Worm (Caenorhabditis elegans) whole organism, mixed stage, embryonic: ENCODE data around the gene ZK856.7.

Source experiments
- M03D4.4 ChIP-seq: sonication (generic microtip); optimal IDR thresholded peaks from 2 replicates; lab custom pipeline; 2017; ENCODE audit warnings: mild to moderate bottlenecking, missing genetic modification characterization, missing compliant biosample characterization
- bed-3 ChIP-seq: fragments of 200-800 bp; sonication (Bioruptor generic); optimal IDR thresholded peaks from 3 replicates; lab custom pipeline; 2018; ENCODE audit warnings: mild to moderate bottlenecking, missing genetic modification characterization, moderate library complexity, missing compliant biosample characterization
- blmp-1 ChIP-seq: fragments of 150-350 bp; optimal IDR thresholded peaks from 2 replicates; lab custom pipeline; 2014; ENCODE audit warnings: missing biosample characterization, missing genetic modification characterization
- ceh-39 ChIP-seq: fragments of 150-350 bp; optimal IDR thresholded peaks from 2 replicates; lab custom pipeline; 2014; ENCODE audit warnings: missing biosample characterization, missing genetic modification characterization
- ceh-43 ChIP-seq: fragments of 200-800 bp; sonication (Bioruptor generic); optimal IDR thresholded peaks from 2 replicates; lab custom pipeline; 2018; ENCODE audit warnings: mild to moderate bottlenecking, missing genetic modification characterization, moderate library complexity, missing compliant biosample characterization
- ceh-83 ChIP-seq: fragments of 200-800 bp; sonication (Bioruptor generic); optimal IDR thresholded peaks from 2 replicates; lab custom pipeline; 2018; ENCODE audit warnings: mild to moderate bottlenecking, missing genetic modification characterization, missing compliant biosample characterization
- cnd-1 ChIP-seq: fragments of 200-800 bp; sonication (Bioruptor generic); optimal IDR thresholded peaks from 2 replicates; lab custom pipeline; 2018; ENCODE audit warnings: mild to moderate bottlenecking, missing genetic modification characterization, missing compliant biosample characterization
- drap-1 ChIP-seq: fragments of 200-800 bp; sonication (Bioruptor generic); optimal IDR thresholded peaks from 3 replicates; lab custom pipeline; 2018; ENCODE audit warnings: mild to moderate bottlenecking, missing genetic modification characterization, missing compliant biosample characterization
- elt-1 ChIP-seq: sonication (generic microtip); optimal IDR thresholded peaks from 2 replicates; lab custom pipeline; 2017; ENCODE audit warnings: missing genetic modification characterization, mild to moderate bottlenecking, missing compliant biosample characterization, antibody characterized with exemption, moderate library complexity, borderline replicate concordance; ENCODE audit not compliant: insufficient read depth
- elt-3 ChIP-seq: fragments of 150-350 bp; optimal IDR thresholded peaks from 2 replicates; lab custom pipeline; 2014; ENCODE audit warnings: missing biosample characterization, missing genetic modification characterization
- flh-1 ChIP-seq: fragments of 200-800 bp; sonication (Bioruptor generic); optimal IDR thresholded peaks from 2 replicates; lab custom pipeline; 2018; ENCODE audit warnings: mild to moderate bottlenecking, missing genetic modification characterization, moderate library complexity, missing compliant biosample characterization
- ham-2 ChIP-seq: fragments of 200-800 bp; sonication (Bioruptor generic); optimal IDR thresholded peaks from 2 replicates; lab custom pipeline; 2018; ENCODE audit warnings: mild to moderate bottlenecking, missing genetic modification characterization, missing compliant biosample characterization
- hlh-1 ChIP-seq: fragments of 150-350 bp; optimal IDR thresholded peaks from 2 replicates; lab custom pipeline; 2014; ENCODE audit warnings: missing biosample characterization, missing genetic modification reagents, missing genetic modification characterization
- lin-13 ChIP-seq: fragments of 150-350 bp; optimal IDR thresholded peaks from 2 replicates; lab custom pipeline; 2014; ENCODE audit warnings: missing biosample characterization, missing genetic modification characterization
- lsy-2 ChIP-seq: fragments of 150-350 bp; optimal IDR thresholded peaks from 2 replicates; lab custom pipeline; 2014; ENCODE audit warnings: missing biosample characterization, missing genetic modification characterization
- mab-5 ChIP-seq: fragments of 150-350 bp; optimal IDR thresholded peaks from 2 replicates; lab custom pipeline; 2014; ENCODE audit warnings: missing biosample characterization, missing genetic modification characterization
- mep-1 ChIP-seq: fragments of 150-350 bp; optimal IDR thresholded peaks from 2 replicates; lab custom pipeline; 2017; ENCODE audit warnings: missing biosample characterization, missing genetic modification reagents, missing genetic modification characterization, inconsistent platforms
- mls-2 ChIP-seq: sonication (generic microtip); optimal IDR thresholded peaks from 2 replicates; lab custom pipeline; 2016; ENCODE audit warnings: mild to moderate bottlenecking, missing genetic modification characterization, moderate library complexity, missing compliant biosample characterization
- nhr-12 ChIP-seq: fragments of 150-350 bp; optimal IDR thresholded peaks from 2 replicates; lab custom pipeline; 2014; ENCODE audit warnings: missing biosample characterization, missing genetic modification characterization
- nhr-2 ChIP-seq: fragments of 150-350 bp; optimal IDR thresholded peaks from 2 replicates; lab custom pipeline; 2014; ENCODE audit warnings: missing biosample characterization, missing genetic modification characterization
- nhr-76 ChIP-seq: sonication (generic microtip); optimal IDR thresholded peaks from 2 replicates; lab custom pipeline; 2017; ENCODE audit warnings: missing biosample characterization, missing genetic modification characterization
- pha-4 ChIP-seq: fragments of 150-350 bp; optimal IDR thresholded peaks from 2 replicates; lab custom pipeline; 2018; ENCODE audit warnings: missing biosample characterization, missing genetic modification reagents, missing genetic modification characterization
- sem-2 ChIP-seq: fragments of 200-800 bp; sonication (Bioruptor generic); optimal IDR thresholded peaks from 2 replicates; lab custom pipeline; 2018; ENCODE audit warnings: mild to moderate bottlenecking, missing genetic modification characterization, missing compliant biosample characterization
- sptf-1 ChIP-seq: sonication (generic microtip); optimal IDR thresholded peaks from 2 replicates; lab custom pipeline; 2017; ENCODE audit warnings: mild to moderate bottlenecking, missing genetic modification characterization, moderate library complexity, missing compliant biosample characterization
- tbx-8 ChIP-seq: fragments of 200-800 bp; sonication (Bioruptor generic); optimal IDR thresholded peaks from 2 replicates; lab custom pipeline; 2018; ENCODE audit warnings: mild to moderate bottlenecking, missing genetic modification characterization, moderate library complexity, missing compliant biosample characterization
- unc-120 ChIP-seq: sonication (generic microtip); optimal IDR thresholded peaks from 2 replicates; lab custom pipeline; 2017; ENCODE audit warnings: missing genetic modification characterization, missing compliant biosample characterization; ENCODE audit not compliant: poor library complexity, severe bottlenecking
- unc-39 ChIP-seq: fragments of 150-350 bp; optimal IDR thresholded peaks from 2 replicates; lab custom pipeline; 2014; ENCODE audit warnings: missing biosample characterization, missing genetic modification characterization
- unc-62 ChIP-seq: fragments of 150-350 bp; optimal IDR thresholded peaks from 2 replicates; lab custom pipeline; 2014; ENCODE audit warnings: missing biosample characterization, missing genetic modification reagents, missing genetic modification characterization
- zip-8 ChIP-seq: fragments of 150-350 bp; optimal IDR thresholded peaks from 2 replicates; lab custom pipeline; 2014; ENCODE audit warnings: missing biosample characterization, missing genetic modification characterization
- ztf-11 ChIP-seq: fragments of 150-350 bp; optimal IDR thresholded peaks from 2 replicates; lab custom pipeline; 2014; ENCODE audit warnings: missing biosample characterization, missing genetic modification characterization

The ZK856.7 gene

ce11 chrV:10190081-10190556, 11.8 kb upstream of the ZK856.7 start, which contains the start of gene ZK856.5:
ZK856.5 (minus strand) TSS chrV:10190131.
- no peak for TF ChIP-seq cnd-1 (tag; lab: Kevin White, UChicago)
- no peak for TF ChIP-seq sem-2 (GFP tag; lab: Kevin White, UChicago)
- TF ChIP-seq unc-62 (GFP tag; lab: Kevin White, UChicago) = no peak
- no peak for TF ChIP-seq drap-1 (GFP tag; lab: Kevin White, UChicago)
- no peak for TF ChIP-seq elt-1 (tag; lab: Kevin White, UChicago)
- TF ChIP-seq zip-8 (tag; lab: Kevin White, UChicago) = no peak
- no peak for TF ChIP-seq M03D4.4
- TF ChIP-seq ceh-83 (GFP tag; lab: Kevin White, UChicago) = no peak
- TF ChIP-seq ztf-11 (tag; lab: Kevin White, UChicago) = no peak
- no peak for TF ChIP-seq tbx-8 (GFP tag; lab: Kevin White, UChicago)
- TF ChIP-seq hlh-1 (tag; lab: Kevin White, UChicago) = no peak
- no peak for TF ChIP-seq unc-120 (tag; lab: Kevin White, UChicago)
- no peak for TF ChIP-seq bed-3 (GFP tag; lab: Kevin White, UChicago)
- TF ChIP-seq blmp-1 (tag; lab: Kevin White, UChicago) = no peak
- TF ChIP-seq mls-2 = no peak
- TF ChIP-seq ceh-43 (GFP tag; lab: Kevin White, UChicago) = no peak
- no peak for TF ChIP-seq pha-4 (tag; lab: Kevin White, UChicago)
- no peak for TF ChIP-seq sptf-1 (tag; lab: Kevin White, UChicago)
- TF ChIP-seq mep-1 (tag; lab: Kevin White, UChicago) = no peak
- TF ChIP-seq lin-13 (tag; lab: Kevin White, UChicago) = no peak

DNA sequence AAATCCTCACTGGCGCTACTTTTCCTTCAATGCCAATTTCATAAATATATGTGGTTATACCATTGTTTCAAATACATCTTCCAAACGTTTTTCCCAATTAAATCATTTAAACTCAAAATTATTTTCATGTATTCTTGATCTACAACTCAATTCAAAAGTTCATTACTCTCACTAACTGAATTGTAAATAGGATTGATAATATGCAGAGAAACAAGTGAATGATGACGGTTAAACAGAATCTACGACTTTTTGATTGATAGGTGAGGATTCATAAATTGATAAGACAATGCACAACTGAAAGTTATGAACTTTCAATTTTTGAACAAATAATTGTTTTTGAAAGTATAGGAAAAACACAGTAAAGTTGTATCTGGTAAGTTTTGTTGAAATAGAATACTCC, 10.7 kb upstream of the ZK856.7 start:
- TF ChIP-seq sem-2 (GFP tag; lab: Kevin White, UChicago) (no peak), lin-13 (tag; lab: Kevin White, UChicago) (no peak), mep-1 (tag; lab: Kevin White, UChicago) (no peak), elt-1 (tag; lab: Kevin White, UChicago) (no peak), elt-3 (tag; lab: Kevin White, UChicago) (no peak), bed-3 (GFP tag; lab: Kevin White, UChicago) (no peak)

ce11 chrV:10198386-10198785, 3.5 kb upstream of the ZK856.7 start, which contains the start of gene ZK856.6:
ZK856.6 (plus strand) TSS chrV:10198686.
- no peak for TF ChIP-seq ceh-39 (tag; lab: Kevin White, UChicago)
- TF ChIP-seq mab-5 (tag; lab: Kevin White, UChicago) = no peak
- TF ChIP-seq blmp-1 (tag; lab: Kevin White, UChicago) = no peak
- TF ChIP-seq nhr-76 (tag; lab: Kevin White, UChicago) = no peak
- TF ChIP-seq ham-2 (GFP tag; lab: Kevin White, UChicago) = no peak
- no peak for TF ChIP-seq lsy-2 (tag; lab: Kevin White, UChicago)
- no peak for TF ChIP-seq nhr-12 (tag; lab: Kevin White, UChicago)
- no peak for TF ChIP-seq unc-62 (GFP tag; lab: Kevin White, UChicago)
- TF ChIP-seq M03D4.4 = no peak
- TF ChIP-seq sptf-1 (tag; lab: Kevin White, UChicago) = no peak
- TF ChIP-seq tbx-8 (GFP tag; lab: Kevin White, UChicago) = no peak
- TF ChIP-seq elt-1 (tag; lab: Kevin White, UChicago) = no peak
- no peak for TF ChIP-seq sem-2 (GFP tag; lab: Kevin White, UChicago)
- no peak for TF ChIP-seq mep-1 (tag; lab: Kevin White, UChicago)
- no peak for TF ChIP-seq nhr-2
- TF ChIP-seq, all 35 proteins: peak for 0

DNA sequence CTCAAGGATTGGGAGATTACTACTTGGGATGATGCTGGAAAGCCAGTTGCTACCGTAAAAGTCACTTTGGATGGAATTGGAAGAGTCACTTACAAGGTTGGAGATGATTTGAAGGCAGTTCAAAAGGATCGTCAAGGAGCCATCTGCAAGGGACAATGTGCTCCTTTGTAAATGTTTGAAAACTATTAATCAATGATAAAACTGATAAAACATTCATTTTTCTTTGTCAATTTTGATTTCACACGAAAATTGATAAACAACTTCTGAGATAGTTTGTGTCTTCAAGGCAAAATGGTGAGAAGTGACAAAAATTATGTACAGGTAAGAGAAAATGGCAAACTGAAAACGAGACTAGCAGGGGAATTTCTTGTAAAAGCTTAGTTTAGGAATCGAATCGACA, 442 bp downstream of the ZK856.7 start:
- TF ChIP-seq elt-1 (tag; lab: Kevin White, UChicago) = no peak
- TF ChIP-seq sem-2 (GFP tag; lab: Kevin White, UChicago) = no peak
- no peak for TF ChIP-seq M03D4.4
- TF ChIP-seq blmp-1 (tag; lab: Kevin White, UChicago) = no peak
- TF ChIP-seq mep-1 (tag; lab: Kevin White, UChicago) = no peak
- no peak for TF ChIP-seq bed-3 (GFP tag; lab: Kevin White, UChicago)
- TF ChIP-seq mls-2 = no peak
- no peak for TF ChIP-seq nhr-2
- no peak for TF ChIP-seq nhr-12 (tag; lab: Kevin White, UChicago)
- TF ChIP-seq cnd-1 (tag; lab: Kevin White, UChicago) = no peak
- TF ChIP-seq hlh-1 (tag; lab: Kevin White, UChicago) = no peak
- no peak for TF ChIP-seq pha-4 (tag; lab: Kevin White, UChicago)
- no peak for TF ChIP-seq unc-39 (tag; lab: Kevin White, UChicago)
- no peak for TF ChIP-seq flh-1 (GFP tag; lab: Kevin White, UChicago)
- no peak for TF ChIP-seq tbx-8 (GFP tag; lab: Kevin White, UChicago)
- no peak for TF ChIP-seq ceh-43 (GFP tag; lab: Kevin White, UChicago)
